Fruit fly (Drosophila melanogaster): ENCODE results near the gene Flad2.

The Flad2 gene

DNA sequence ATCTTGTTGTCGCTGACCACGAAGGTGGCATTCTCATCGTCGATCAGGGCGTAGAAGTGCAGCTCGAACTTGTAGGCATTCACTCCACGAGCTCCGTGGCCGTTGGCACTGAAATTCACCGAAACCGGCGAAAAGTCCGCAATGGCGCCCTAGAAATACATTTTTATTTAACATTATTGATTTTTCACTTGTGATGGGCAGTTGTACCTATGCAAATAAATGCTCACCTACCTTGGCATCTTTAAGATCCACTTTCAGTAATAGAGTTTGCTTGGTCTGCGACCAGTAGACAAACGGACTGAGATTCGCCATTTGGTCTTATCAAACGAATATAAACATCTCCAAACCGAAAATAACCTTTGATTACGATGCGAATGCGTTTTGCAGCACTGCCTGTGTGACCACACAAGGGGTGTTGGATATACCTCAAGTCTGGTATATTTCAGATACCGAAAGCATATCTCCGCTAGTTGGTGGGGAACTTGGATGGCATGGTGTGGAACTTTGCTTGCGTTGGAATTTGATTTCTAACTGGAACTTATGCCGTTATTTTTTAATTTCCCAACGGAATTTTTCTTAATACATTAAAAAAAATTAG is 33.0 kb downstream of the Flad2 start, which contains the start of gene Hacd2 (continued):
- TF ChIP-seq CG12071 (GFP tag; optimal IDR thresholded peaks at IDR 0.05) (no peak), Mes4 (GFP tag; optimal IDR thresholded peaks at IDR 0.05) (no peak), HLH3B (GFP tag; IDR thresholded peaks at IDR 0.05) (no peak), CG6791 (GFP tag; IDR thresholded peaks at IDR 0.05; ENCODE audit: partially characterized antibody) (peak; percentile 63; the same call in 2 of the 3 replicates), tap (tag; optimal IDR thresholded peaks at IDR 0.05) (no peak), sisA (GFP tag; IDR thresholded peaks at IDR 0.05) (no peak), hth (optimal IDR thresholded peaks at IDR 0.05) (no peak), lmd (GFP tag; IDR thresholded peaks at IDR 0.05) (no peak; the same call in 1 of the 2 replicates), Kr (GFP tag; optimal IDR thresholded peaks at IDR 0.05) (no peak), oc (tag; optimal IDR thresholded peaks at IDR 0.05) (no peak), CrebB (tag; optimal IDR thresholded peaks at IDR 0.05) (no peak), CG18619 (GFP tag; optimal IDR thresholded peaks at IDR 0.05) (no peak), CG10366 (GFP tag; IDR thresholded peaks at IDR 0.05) (no peak), so (GFP tag; IDR thresholded peaks at IDR 0.05) (no peak), CG30020 (tag; optimal IDR thresholded peaks at IDR 0.05) (no peak), dan (GFP tag; IDR thresholded peaks at IDR 0.05) (no peak), dati (GFP tag; IDR thresholded peaks at IDR 0.05) (no peak), toy (GFP tag; IDR thresholded peaks at IDR 0.05) (no peak), CG6683 (GFP tag; optimal IDR thresholded peaks at IDR 0.05) (no peak), peb (GFP tag; IDR thresholded peaks at IDR 0.05) (no peak), bsh (GFP tag; optimal IDR thresholded peaks at IDR 0.05) (no peak), fd64A (GFP tag; optimal IDR thresholded peaks at IDR 0.05) (no peak), ERR (GFP tag; optimal IDR thresholded peaks at IDR 0.05) (peak; percentile 53), CG6813 (GFP tag; optimal IDR thresholded peaks at IDR 0.05) (no peak), CG1603 (tag; optimal IDR thresholded peaks at IDR 0.05) (peak; percentile 84), CG2120 (GFP tag; optimal IDR thresholded peaks at IDR 0.05) (peak; percentile 47), Atf-2 (GFP tag; optimal IDR thresholded peaks at IDR 0.05) (no peak), CG11398 (GFP tag; optimal IDR thresholded peaks at IDR 0.05) (no peak), CG9437 (GFP tag; optimal IDR thresholded peaks at IDR 0.05) (peak; percentile 34), sd (tag; optimal IDR thresholded peaks at IDR 0.05) (peak; percentile 97), B-H2 (GFP tag; optimal IDR thresholded peaks at IDR 0.05) (peak; percentile 34), CG10462 (GFP tag; optimal IDR thresholded peaks at IDR 0.05) (no peak), CG5180 (GFP tag; optimal IDR thresholded peaks at IDR 0.05) (no peak), ftz-f1 (GFP tag; optimal IDR thresholded peaks at IDR 0.05) (peak; percentile 36), CG16863 (GFP tag; optimal IDR thresholded peaks at IDR 0.05) (no peak), wek (GFP tag; optimal IDR thresholded peaks at IDR 0.05) (no peak), trh (GFP tag; optimal IDR thresholded peaks at IDR 0.05) (no peak), schlank (tag; optimal IDR thresholded peaks at IDR 0.05) (no peak), CG3065 (GFP tag; optimal IDR thresholded peaks at IDR 0.05) (no peak), CG10654 (GFP tag; optimal IDR thresholded peaks at IDR 0.05) (no peak), CG11696 (GFP tag; IDR thresholded peaks at IDR 0.05) (no peak), CG15514 (GFP tag; optimal IDR thresholded peaks at IDR 0.05) (peak; percentile 87), fu2 (GFP tag; optimal IDR thresholded peaks at IDR 0.05) (peak; percentile 11), sob (GFP tag; IDR thresholded peaks at IDR 0.05) (no peak), BtbVII (GFP tag; optimal IDR thresholded peaks at IDR 0.05) (no peak), D19B (GFP tag; optimal IDR thresholded peaks at IDR 0.05) (no peak), Dref (GFP tag; IDR thresholded peaks at IDR 0.05) (peak; percentile 39), Camta (GFP tag; optimal IDR thresholded peaks at IDR 0.05) (no peak), Side (GFP tag; optimal IDR thresholded peaks at IDR 0.05) (no peak), CG4360 (GFP tag; IDR thresholded peaks at IDR 0.05) (no peak), zfh1 (GFP tag; IDR thresholded peaks at IDR 0.05) (0 out of 3 replicates have a peak, but pooled peaks have one; percentile 29), salm (tag; optimal IDR thresholded peaks at IDR 0.05) (no peak)

Measured in whole organism, embryonic.